Worm (Caenorhabditis elegans): Measurements from ENCODE around the gene C06H5.11.

ce11 chrV:17891317-17891716 is 2.5 kb downstream of the C06H5.11 start:
- TF ChIP-seq pqm-1 (tag; optimal IDR thresholded peaks at IDR 0.05) (no peak), hpl-2 (GFP tag; optimal IDR thresholded peaks at IDR 0.05) (no peak), aly-2 (tag; optimal IDR thresholded peaks at IDR 0.05) (no peak), hlh-17 (GFP tag; optimal IDR thresholded peaks at IDR 0.05; ENCODE audit: borderline replicate concordance) (no peak), ama-1 (optimal IDR thresholded peaks at IDR 0.05) (no peak), tbx-2 (tag; optimal IDR thresholded peaks at IDR 0.05) (no peak), egl-27 (tag; optimal IDR thresholded peaks at IDR 0.05) (no peak), lin-15B (tag; optimal IDR thresholded peaks at IDR 0.05) (no peak), blmp-1 (tag; optimal IDR thresholded peaks at IDR 0.05) (no peak)
